Worm (Caenorhabditis elegans) whole organism, early embryonic: Measurements from ENCODE around the gene Y53F4B.14.
"Not testable (repeated sequence)": the region's sequence is repeated elsewhere in the genome, so short reads cannot be mapped to it uniquely, and the experiment has no call there.

ENCODE experiments used
- B0310.2 ChIP-seq: sonication (generic microtip); optimal IDR thresholded peaks from 2 replicates; lab custom pipeline; 2016; ENCODE audit warnings: mild to moderate bottlenecking, missing genetic modification characterization, missing compliant biosample characterization
- F13C5.2 ChIP-seq: sonication (generic microtip); optimal IDR thresholded peaks from 2 replicates; lab custom pipeline; 2017; ENCODE audit warnings: mild to moderate bottlenecking, missing genetic modification characterization, inconsistent platforms, missing compliant biosample characterization
- aly-1 ChIP-seq: sonication (generic microtip); optimal IDR thresholded peaks from 2 replicates; lab custom pipeline; 2016; ENCODE audit warnings: missing genetic modification characterization, missing compliant biosample characterization
- ama-1 ChIP-seq: fragments of 150-350 bp; optimal IDR thresholded peaks from 2 replicates; lab custom pipeline; 2014
- ceh-13 ChIP-seq: fragments of 200-800 bp; sonication (Bioruptor generic); optimal IDR thresholded peaks from 2 replicates; lab custom pipeline; 2018; ENCODE audit warnings: mild to moderate bottlenecking, missing genetic modification characterization, missing compliant biosample characterization
- ceh-36 ChIP-seq: sonication (generic microtip); optimal IDR thresholded peaks from 2 replicates; lab custom pipeline; 2016; ENCODE audit warnings: missing genetic modification characterization, inconsistent platforms, missing compliant biosample characterization
- ets-7 ChIP-seq: sonication (generic microtip); optimal IDR thresholded peaks from 2 replicates; lab custom pipeline; 2016; ENCODE audit warnings: missing genotype, missing genetic modification characterization, missing compliant biosample characterization
- flt-1 ChIP-seq: fragments of 200-800 bp; sonication (Bioruptor generic); IDR thresholded peaks from 2 replicates; pipeline ENCODE4 v1.3.6; 2022; ENCODE audit warnings: missing genetic modification characterization, missing compliant biosample characterization
- hmbx-1 ChIP-seq: sonication (generic microtip); optimal IDR thresholded peaks from 2 replicates; lab custom pipeline; 2016; ENCODE audit warnings: mild to moderate bottlenecking, missing genetic modification characterization, missing compliant biosample characterization
- hmg-4 ChIP-seq: fragments of 200-800 bp; sonication (Bioruptor generic); optimal IDR thresholded peaks from 2 replicates; lab custom pipeline; 2018; ENCODE audit warnings: mild to moderate bottlenecking, missing genetic modification characterization, missing compliant biosample characterization
- hnd-1 ChIP-seq: sonication (generic microtip); optimal IDR thresholded peaks from 2 replicates; lab custom pipeline; 2016; ENCODE audit warnings: missing genetic modification characterization, missing compliant biosample characterization
- pes-1 ChIP-seq: fragments of 200-800 bp; sonication (Bioruptor generic); IDR thresholded peaks from 2 replicates; pipeline ENCODE4 v1.3.6; 2022; ENCODE audit warnings: missing genetic modification reagents, missing genetic modification characterization, missing compliant biosample characterization
- scrt-1 ChIP-seq: fragments of 200-800 bp; sonication (Bioruptor generic); IDR thresholded peaks from 2 replicates; pipeline ENCODE4 v1.3.6; 2022; ENCODE audit warnings: missing genetic modification characterization, missing compliant biosample characterization
- sea-1 ChIP-seq: fragments of 200-800 bp; sonication (Bioruptor generic); conservative IDR thresholded peaks from 2 replicates; pipeline ENCODE4 v1.3.6; 2022; ENCODE audit warnings: missing genetic modification characterization, missing compliant biosample characterization
- tbx-11 ChIP-seq: fragments of 200-800 bp; sonication (Bioruptor generic); IDR thresholded peaks from 2 replicates; pipeline ENCODE4 v1.3.6; 2022; ENCODE audit warnings: missing genetic modification characterization, missing compliant biosample characterization
- tbx-37 ChIP-seq: fragments of 200-800 bp; sonication (Bioruptor generic); conservative IDR thresholded peaks from 2 replicates; pipeline ENCODE4 v1.3.6; 2022; ENCODE audit warnings: missing genetic modification reagents, missing genetic modification characterization, missing compliant biosample characterization
- tra-4 ChIP-seq: sonication (generic microtip); optimal IDR thresholded peaks from 2 replicates; lab custom pipeline; 2017; ENCODE audit warnings: missing genetic modification characterization, missing compliant biosample characterization

The Y53F4B.14 gene

ce11 chrII:15037782-15038181, at the start of gene Y53F4B.14:
Gene Y53F4B.14 (plus strand): TSS chrII:15037991.
- TF ChIP-seq tbx-37 (GFP tag; lab: Robert Waterston, UW) (no peak), ama-1 (no peak), ceh-36 (tag; lab: Kevin White, UChicago) (no peak), pes-1 (GFP tag; lab: Robert Waterston, UW) (no peak), tbx-11 (GFP tag; lab: Robert Waterston, UW) (no peak), hmbx-1 (tag; lab: Kevin White, UChicago) (no peak), scrt-1 (GFP tag; lab: Robert Waterston, UW) (no peak), tra-4 (no peak), flt-1 (GFP tag; lab: Robert Waterston, UW) (no peak), hnd-1 (tag; lab: Kevin White, UChicago) (no peak)

- not testable (repeated sequence) for TF ChIP-seq tbx-11 (GFP tag; lab: Robert Waterston, UW); sea-1 (GFP tag; lab: Robert Waterston, UW); hnd-1 (tag; lab: Kevin White, UChicago)
Measured at ce11 chrII:14988171-14988570, 49.6 kb upstream of the Y53F4B.14 start, which contains the start of gene Y53F4B.43. Gene Y53F4B.43 (plus strand): TSS chrII:14988471.

ce11 chrII:14992598-14992997, 45.2 kb upstream of the Y53F4B.14 start, which contains the start of gene Y53F4B.7:
Gene Y53F4B.7 (plus strand): TSS chrII:14992898.
- not testable (repeated sequence) for TF ChIP-seq tbx-11 (GFP tag; lab: Robert Waterston, UW); sea-1 (GFP tag; lab: Robert Waterston, UW); ets-7 (tag; lab: Kevin White, UChicago)

ce11 chrII:15003410-15003809, 34.4 kb upstream of the Y53F4B.14 start, which contains the start of gene Y53F4B.10:
Gene Y53F4B.10 (minus strand): TSS chrII:15003510.
- TF ChIP-seq pes-1 (GFP tag; lab: Robert Waterston, UW) = no peak
- no peak for TF ChIP-seq ama-1
- TF ChIP-seq tbx-37 (GFP tag; lab: Robert Waterston, UW) = no peak
- TF ChIP-seq F13C5.2 (tag; lab: Kevin White, UChicago) = no peak
- TF ChIP-seq scrt-1 (GFP tag; lab: Robert Waterston, UW) = no peak
- no peak for TF ChIP-seq tra-4
- no peak for TF ChIP-seq flt-1 (GFP tag; lab: Robert Waterston, UW)
- TF ChIP-seq tbx-11 (GFP tag; lab: Robert Waterston, UW) = no peak
- no peak for TF ChIP-seq ceh-13 (GFP tag; lab: Kevin White, UChicago)
- TF ChIP-seq ets-7 (tag; lab: Kevin White, UChicago) = no peak
- TF ChIP-seq hnd-1 (tag; lab: Kevin White, UChicago) = no peak
- TF ChIP-seq aly-1 = no peak
- TF ChIP-seq hmbx-1 (tag; lab: Kevin White, UChicago) = no peak
- TF ChIP-seq ceh-36 (tag; lab: Kevin White, UChicago) = no peak
- no peak for TF ChIP-seq B0310.2 (tag; lab: Kevin White, UChicago)
- no peak for TF ChIP-seq hmg-4 (GFP tag; lab: Kevin White, UChicago)
- no peak for TF ChIP-seq sea-1 (GFP tag; lab: Robert Waterston, UW)

ce11 chrII:15004538-15004937, 33.3 kb upstream of the Y53F4B.14 start:
- no peak for TF ChIP-seq pes-1 (GFP tag; lab: Robert Waterston, UW)
- TF ChIP-seq ceh-13 (GFP tag; lab: Kevin White, UChicago) = no peak
- TF ChIP-seq sea-1 (GFP tag; lab: Robert Waterston, UW) = no peak

- TF ChIP-seq sea-1 (GFP tag; lab: Robert Waterston, UW) (no peak), ceh-36 (tag; lab: Kevin White, UChicago) (no peak)
Measured at ce11 chrII:15005118-15005517, 32.7 kb upstream of the Y53F4B.14 start.

ce11 chrII:15008481-15009057, 29.2 kb upstream of the Y53F4B.14 start:
- TF ChIP-seq hnd-1 (tag; lab: Kevin White, UChicago) (no peak), scrt-1 (GFP tag; lab: Robert Waterston, UW) (no peak), B0310.2 (tag; lab: Kevin White, UChicago) (no peak), pes-1 (GFP tag; lab: Robert Waterston, UW) (0 out of 2 replicates have a peak, but pooled peaks have one; percentile 23), aly-1 (no peak)

- TF ChIP-seq F13C5.2 (tag; lab: Kevin White, UChicago) (peak; percentile 35), hmg-4 (GFP tag; lab: Kevin White, UChicago) (no peak), sea-1 (GFP tag; lab: Robert Waterston, UW) (peak; percentile 19; the same call in 1 of the 2 replicates), tbx-37 (GFP tag; lab: Robert Waterston, UW) (peak; percentile 44; the same call in 1 of the 2 replicates)
Measured at ce11 chrII:15010366-15011235, 27.2 kb upstream of the Y53F4B.14 start, which contains the start of the genes Y53F4B.9 and Y53F4B.11. Gene Y53F4B.9 (minus strand): TSS chrII:15010416. Gene Y53F4B.11 (plus strand): TSS chrII:15010748.
